Fruit fly (Drosophila melanogaster) ovary, adult (tissue): ENCODE data around the gene Meltrin.

Experiments used
- CG17801 ChIP-seq: fragments of 200-800 bp; optimal IDR thresholded peaks from 2 replicates; lab custom pipeline; 2019; ENCODE audit warnings: missing biosample characterization, mild to moderate bottlenecking, missing genetic modification characterization, moderate library complexity; ENCODE audit not compliant: partially characterized antibody

The Meltrin gene

dm6 chr3R:14696949-14697513, at the start of gene Meltrin:
Gene Meltrin, minus strand, starts transcription at chr3R:14697292.
- TF ChIP-seq CG17801 = peak; percentile 84

dm6 chr3R:14744339-14745129, 47.4 kb upstream of the Meltrin start:
- TF ChIP-seq CG17801 = no peak

- TF ChIP-seq CG17801 = no peak
Observed at dm6 chr3R:14743418-14743817, 46.3 kb upstream of the Meltrin start.

- peak; percentile 50 for TF ChIP-seq CG17801
Observed at dm6 chr3R:14742928-14743327, 45.8 kb upstream of the Meltrin start.

dm6 chr3R:14742064-14742463, 45.0 kb upstream of the Meltrin start:
- TF ChIP-seq CG17801 = no peak

dm6 chr3R:14741192-14741915, 44.3 kb upstream of the Meltrin start, which contains the start of the genes eff and jvl:
Gene eff, minus strand, starts transcription at chr3R:14741319.
Gene jvl, plus strand, starts transcription at chr3R:14741582.
- peak; percentile 13 for TF ChIP-seq CG17801

dm6 chr3R:14740658-14741191, 43.6 kb upstream of the Meltrin start:
- TF ChIP-seq CG17801 = peak; percentile 74

- TF ChIP-seq CG17801 = no peak
Observed at dm6 chr3R:14740253-14740522, 43.1 kb upstream of the Meltrin start.

dm6 chr3R:14739501-14740252, 42.6 kb upstream of the Meltrin start:
- TF ChIP-seq CG17801 = no peak

- TF ChIP-seq CG17801 = peak; percentile 68
Observed at dm6 chr3R:14739088-14739487, 42.0 kb upstream of the Meltrin start.

- peak; percentile 95 for TF ChIP-seq CG17801
Observed at dm6 chr3R:14737894-14738860, 41.1 kb upstream of the Meltrin start.

dm6 chr3R:14736674-14737073, 39.6 kb upstream of the Meltrin start:
- TF ChIP-seq CG17801 = peak; percentile 75

- TF ChIP-seq CG17801 = no peak
Observed at dm6 chr3R:14736001-14736400, 38.9 kb upstream of the Meltrin start.

- TF ChIP-seq CG17801 = no peak
Observed at dm6 chr3R:14734623-14735392, 37.7 kb upstream of the Meltrin start.

dm6 chr3R:14733937-14734336, 36.8 kb upstream of the Meltrin start:
- no peak for TF ChIP-seq CG17801
